Fruit fly (Drosophila melanogaster) S2 (cell line): ENCODE measurements around the gene CG8924.

Experiments used
- CG8478 ChIP-seq: fragments of >200 bp; optimal IDR thresholded peaks from 2 replicates; lab custom pipeline; 2018
- CTCF ChIP-seq, 2 experiments: fragments of >200 bp; optimal IDR thresholded peaks; 2 replicates each; lab custom pipeline; 2018

DNA sequence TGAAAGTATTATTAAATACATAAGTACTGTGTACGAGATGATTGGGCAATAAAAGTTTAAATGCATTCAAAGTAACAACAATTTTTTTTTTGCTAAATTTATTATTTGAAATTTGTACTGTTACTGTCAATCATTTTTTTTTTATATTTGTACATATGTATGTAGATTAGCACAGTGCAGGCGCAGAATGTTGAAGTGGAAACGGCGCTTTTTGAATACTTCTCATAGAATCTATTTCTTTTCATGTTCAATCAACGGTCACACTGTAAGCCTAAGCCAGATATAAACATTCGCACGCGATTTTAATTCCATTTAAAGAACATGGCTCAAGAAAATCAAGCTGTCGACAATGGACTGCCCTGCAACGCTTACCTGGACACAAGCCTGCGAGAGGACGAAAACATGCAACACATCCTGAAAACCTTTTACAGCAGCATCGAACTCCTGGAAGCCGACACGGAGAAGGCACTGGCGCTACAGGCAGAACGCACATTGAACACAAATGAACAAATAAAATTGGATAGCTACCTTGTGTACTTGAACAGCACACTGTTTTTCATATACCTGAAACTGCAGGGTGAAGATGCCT lies 4.0 kb downstream of the CG8924 start, which contains the start of gene Rrp47:
- TF ChIP-seq CG8478 (lab: Kevin White, UChicago) (no peak), CTCF (optimal IDR thresholded peaks at IDR 0.05; lab: Kevin White, UChicago) (no peak)
